Fruit fly (Drosophila melanogaster): ENCODE data around the gene CG7460.

dm6 chr3L:17729278-17729677, 11.1 kb upstream of the CG7460 start, which contains the start of gene CG6052:
- no peak for TF ChIP-seq gl (tag; optimal IDR thresholded peaks at IDR 0.05)
- TF ChIP-seq CG34367 (tag; optimal IDR thresholded peaks at IDR 0.05): no peak
- TF ChIP-seq CG14655 (GFP tag; optimal IDR thresholded peaks at IDR 0.05): no peak
- no peak for TF ChIP-seq CG4496 (GFP tag; IDR thresholded peaks at IDR 0.05)
- no peak for TF ChIP-seq CG17806 (tag; optimal IDR thresholded peaks at IDR 0.05)
- no peak for TF ChIP-seq rn (GFP tag; IDR thresholded peaks at IDR 0.05)
- TF ChIP-seq EcR (GFP tag; optimal IDR thresholded peaks at IDR 0.05): no peak
- TF ChIP-seq CG15710 (tag; optimal IDR thresholded peaks at IDR 0.05): no peak
- TF ChIP-seq CG32121 (GFP tag; IDR thresholded peaks at IDR 0.05): no peak
- no peak for TF ChIP-seq CG8301 (tag; optimal IDR thresholded peaks at IDR 0.05)
- no peak for TF ChIP-seq Pif1A (GFP tag; optimal IDR thresholded peaks at IDR 0.05)
